Worm (Caenorhabditis elegans) whole organism, L4 larva: Measurements from ENCODE around the gene C01B10.7.

Experiments used
- F10B5.3 ChIP-seq: sonication (generic microtip); optimal IDR thresholded peaks from 2 replicates; lab custom pipeline; 2016; ENCODE audit warnings: mild to moderate bottlenecking, missing genetic modification characterization, missing compliant biosample characterization
- F37D6.2 ChIP-seq: sonication (generic microtip); optimal IDR thresholded peaks from 2 replicates; lab custom pipeline; 2016; ENCODE audit warnings: mild to moderate bottlenecking, missing genetic modification characterization, missing compliant biosample characterization
- F49E8.2 ChIP-seq: sonication (generic microtip); optimal IDR thresholded peaks from 2 replicates; lab custom pipeline; 2016; ENCODE audit warnings: missing compliant biosample characterization, mild to moderate bottlenecking, missing genetic modification characterization, borderline replicate concordance
- R02D3.7 ChIP-seq: fragments of 150-350 bp; sonication (generic microtip); optimal IDR thresholded peaks from 3 replicates; lab custom pipeline; 2014; ENCODE audit warnings: missing biosample characterization, missing genetic modification characterization
- T20F7.1 ChIP-seq: fragments of 200-800 bp; sonication (Bioruptor generic); optimal IDR thresholded peaks from 2 replicates; lab custom pipeline; 2018; ENCODE audit warnings: mild to moderate bottlenecking, missing genetic modification characterization, missing compliant biosample characterization
- Y75B8A.6 ChIP-seq: fragments of 200-800 bp; sonication (Bioruptor generic); IDR thresholded peaks from 2 replicates; pipeline ENCODE4 v1.3.6; 2022; ENCODE audit warnings: missing genetic modification reagents, missing genetic modification characterization, missing compliant biosample characterization
- aha-1 ChIP-seq: fragments of 150-350 bp; peaks from one replicate; lab custom pipeline; 2014; ENCODE audit warnings: missing biosample characterization, missing genetic modification characterization
- ama-1 ChIP-seq: fragments of 150-350 bp; optimal IDR thresholded peaks from 2 replicates; lab custom pipeline; 2014; ENCODE audit warnings: inconsistent platforms, mixed read lengths
- ceh-44 ChIP-seq: fragments of 200-800 bp; sonication (Bioruptor generic); IDR thresholded peaks from 2 replicates; pipeline ENCODE4 v1.3.6; 2022; ENCODE audit warnings: missing genetic modification reagents, missing genetic modification characterization, missing compliant biosample characterization
- ceh-62 ChIP-seq: sonication (generic microtip); optimal IDR thresholded peaks from 2 replicates; lab custom pipeline; 2017; ENCODE audit warnings: missing biosample characterization, missing genetic modification characterization
- ctbp-1 ChIP-seq: fragments of 200-800 bp; sonication (Bioruptor generic); IDR thresholded peaks from 2 replicates; pipeline ENCODE4 v1.3.6; 2022; ENCODE audit warnings: missing genetic modification reagents, missing genetic modification characterization, missing compliant biosample characterization
- daf-16 ChIP-seq, 3 experiments: sonication (generic microtip); optimal IDR thresholded peaks; 2 replicates each; lab custom pipeline; 2016 to 2017; ENCODE audit warnings: missing genetic modification characterization in 3 of 3, missing genetic modification reagents in 3 of 3, mild to moderate bottlenecking in 2 of 3, missing compliant biosample characterization in 2 of 3, missing biosample characterization in 1 of 3, moderate library complexity in 1 of 3
- dve-1 ChIP-seq: sonication (generic microtip); optimal IDR thresholded peaks from 2 replicates; lab custom pipeline; 2017; ENCODE audit warnings: antibody characterized with exemption, mild to moderate bottlenecking, missing genetic modification characterization, missing compliant biosample characterization; ENCODE audit not compliant: insufficient read depth
- fos-1 ChIP-seq: fragments of 150-350 bp; optimal IDR thresholded peaks from 2 replicates; lab custom pipeline; 2014; ENCODE audit warnings: missing biosample characterization, missing genetic modification characterization
- hlh-11 ChIP-seq: fragments of 200-800 bp; sonication (Bioruptor generic); optimal IDR thresholded peaks from 2 replicates; lab custom pipeline; 2018; ENCODE audit warnings: mild to moderate bottlenecking, missing genetic modification characterization, missing compliant biosample characterization
- lin-15B ChIP-seq: fragments of 150-350 bp; sonication (generic microtip); optimal IDR thresholded peaks from 3 replicates; lab custom pipeline; 2014; ENCODE audit warnings: missing biosample characterization, missing genetic modification characterization
- lin-38 ChIP-seq: fragments of 200-800 bp; sonication (Bioruptor generic); IDR thresholded peaks from 2 replicates; pipeline ENCODE4 v1.3.6; 2022; ENCODE audit warnings: missing genetic modification reagents, missing genetic modification characterization, missing compliant biosample characterization
- lsy-2 ChIP-seq, 2 experiments: fragments of 150-350 bp in 1 of 2; sonication (generic microtip) in 1 of 2; optimal IDR thresholded peaks; 2 replicates each; lab custom pipeline; 2014 to 2017; ENCODE audit warnings: missing biosample characterization in 2 of 2, missing genetic modification characterization in 2 of 2
- madf-5 ChIP-seq, 2 experiments: fragments of 200-800 bp; sonication (Bioruptor generic); IDR thresholded peaks; 2 replicates each; pipeline ENCODE4 v1.3.6; 2022; ENCODE audit warnings: missing compliant biosample characterization in 2 of 2, missing genetic modification characterization in 2 of 2
- mdl-1 ChIP-seq, 2 experiments: fragments of 150-350 bp in 1 of 2; sonication (generic microtip) in 1 of 2; optimal IDR thresholded peaks; 2 replicates each; lab custom pipeline; 2014 to 2017; ENCODE audit warnings: missing biosample characterization in 2 of 2, missing genetic modification characterization in 2 of 2
- mdt-29 ChIP-seq: fragments of 200-800 bp; sonication (Bioruptor generic); IDR thresholded peaks from 2 replicates; pipeline ENCODE4 v1.3.6; 2022; ENCODE audit warnings: missing genetic modification reagents, missing genetic modification characterization, missing compliant biosample characterization
- mes-2 ChIP-seq: sonication (generic microtip); optimal IDR thresholded peaks from 2 replicates; lab custom pipeline; 2016; ENCODE audit warnings: missing genotype, mild to moderate bottlenecking, missing genetic modification characterization, missing compliant biosample characterization; ENCODE audit not compliant: poor library complexity, severe bottlenecking
- nhr-111 ChIP-seq: fragments of 200-800 bp; sonication (Bioruptor generic); optimal IDR thresholded peaks from 2 replicates; lab custom pipeline; 2018; ENCODE audit warnings: mild to moderate bottlenecking, missing genetic modification characterization, missing compliant biosample characterization
- nhr-237 ChIP-seq: sonication (generic microtip); optimal IDR thresholded peaks from 2 replicates; lab custom pipeline; 2017; ENCODE audit warnings: missing biosample characterization, missing genetic modification characterization
- nhr-28 ChIP-seq: fragments of 150-350 bp; optimal IDR thresholded peaks from 2 replicates; lab custom pipeline; 2014; ENCODE audit warnings: missing biosample characterization, missing genetic modification characterization
- nhr-6 ChIP-seq: fragments of 150-350 bp; optimal IDR thresholded peaks from 2 replicates; lab custom pipeline; 2014; ENCODE audit warnings: missing biosample characterization, missing genetic modification characterization
- pqm-1 ChIP-seq: sonication (generic microtip); optimal IDR thresholded peaks from 2 replicates; lab custom pipeline; 2017; ENCODE audit warnings: missing biosample characterization, missing genetic modification characterization
- set-16 ChIP-seq: fragments of 200-800 bp; sonication (Bioruptor generic); IDR thresholded peaks from 2 replicates; pipeline ENCODE4 v1.3.6; 2022; ENCODE audit warnings: missing genetic modification reagents, missing genetic modification characterization, missing compliant biosample characterization
- snpc-1.2 ChIP-seq: fragments of 200-800 bp; sonication (Bioruptor generic); IDR thresholded peaks from 2 replicates; pipeline ENCODE4 v1.3.6; 2022; ENCODE audit warnings: missing genetic modification reagents, missing genetic modification characterization, missing compliant biosample characterization
- spr-1 ChIP-seq: sonication (generic microtip); optimal IDR thresholded peaks from 2 replicates; lab custom pipeline; 2016; ENCODE audit warnings: mild to moderate bottlenecking, missing genetic modification characterization, missing compliant biosample characterization
- unc-62 ChIP-seq, 3 experiments: fragments of 150-350 bp in 1 of 3; sonication (generic microtip); optimal IDR thresholded peaks in 2 of 3; peaks in 1 of 3; 1 replicate in 1 of 3; 2 replicates in 2 of 3; lab custom pipeline; 2014 to 2017; ENCODE audit warnings: missing biosample characterization in 3 of 3, missing genetic modification characterization in 3 of 3, missing genetic modification reagents in 3 of 3, missing genotype in 1 of 3
- vab-7 ChIP-seq: fragments of 200-800 bp; sonication (Bioruptor generic); IDR thresholded peaks from 2 replicates; pipeline ENCODE4 v1.3.6; 2022; ENCODE audit warnings: missing genetic modification reagents, missing genetic modification characterization, missing compliant biosample characterization
- zag-1 ChIP-seq: fragments of 150-350 bp; optimal IDR thresholded peaks from 2 replicates; lab custom pipeline; 2014; ENCODE audit warnings: missing biosample characterization, missing genetic modification characterization
- zfp-3 ChIP-seq: fragments of 200-800 bp; sonication (Bioruptor generic); conservative IDR thresholded peaks from 2 replicates; pipeline ENCODE4 v1.3.6; 2022; ENCODE audit warnings: missing genetic modification reagents, missing genetic modification characterization, missing compliant biosample characterization
- ztf-11 ChIP-seq: fragments of 150-350 bp; optimal IDR thresholded peaks from 2 replicates; lab custom pipeline; 2014; ENCODE audit warnings: missing biosample characterization, missing genetic modification characterization
- ztf-7 ChIP-seq: fragments of 150-350 bp; optimal IDR thresholded peaks from 2 replicates; lab custom pipeline; 2014; ENCODE audit warnings: missing biosample characterization, missing genetic modification characterization

The C01B10.7 gene

ce11 chrIV:6605863-6606262 lies 32.5 kb upstream of the C01B10.7 start, which contains the start of gene nstp-2:
TSS of gene nstp-2 (minus strand) at chrIV:6606188.
- TF ChIP-seq nhr-28 (tag; lab: Kevin White, UChicago): peak; percentile 86
- TF ChIP-seq Y75B8A.6 (GFP tag; lab: Robert Waterston, UW): no peak
- TF ChIP-seq pqm-1 (tag; lab: Kevin White, UChicago): no peak

ce11 chrIV:6606587-6606986 lies 31.8 kb upstream of the C01B10.7 start:
- no peak for TF ChIP-seq F49E8.2 (tag; lab: Kevin White, UChicago)
- TF ChIP-seq hlh-11 (tag; lab: Kevin White, UChicago): peak; percentile 6
- TF ChIP-seq lin-38: no peak
- TF ChIP-seq daf-16 (GFP tag; optimal IDR thresholded peaks at IDR 0.05; lab: Kevin White, UChicago): no peak
- TF ChIP-seq daf-16 (tag; optimal IDR thresholded peaks at IDR 0.05; lab: Kevin White, UChicago): peak; percentile 39
- TF ChIP-seq set-16 (GFP tag; lab: Robert Waterston, UW): no peak
- peak; percentile 60 for TF ChIP-seq mes-2 (tag; lab: Kevin White, UChicago)
- no peak for TF ChIP-seq madf-5 (GFP tag; IDR thresholded peaks at IDR 0.05; lab: Robert Waterston, UW)
- TF ChIP-seq nhr-111 (GFP tag; lab: Kevin White, UChicago): no peak
- TF ChIP-seq nhr-28 (tag; lab: Kevin White, UChicago): peak; percentile 99
- TF ChIP-seq, all 104 proteins: peak for 4

- peak in 1 of 2 experiments; percentile 50 for TF ChIP-seq unc-62 (GFP tag; optimal IDR thresholded peaks at IDR 0.05 in 1 of 2; lab: Kevin White, UChicago)
- no peak for TF ChIP-seq unc-62 (tag; optimal IDR thresholded peaks at IDR 0.05; lab: Kevin White, UChicago)
- TF ChIP-seq F37D6.2 (tag; lab: Kevin White, UChicago): no peak
- TF ChIP-seq fos-1 (tag; lab: Kevin White, UChicago): no peak
- no peak for TF ChIP-seq ztf-11 (tag; lab: Kevin White, UChicago)
- peak; percentile 18 for TF ChIP-seq pqm-1 (tag; lab: Kevin White, UChicago)
- no peak for TF ChIP-seq lin-15B (tag; lab: Kevin White, UChicago)
- peak; percentile 77 for TF ChIP-seq aha-1 (tag; lab: Kevin White, UChicago)
- TF ChIP-seq mdt-29: no peak
- TF ChIP-seq ceh-62: no peak
- peak; percentile 99 for TF ChIP-seq nhr-28 (tag; lab: Kevin White, UChicago)
- no peak for TF ChIP-seq ama-1 (lab: Kevin White, UChicago)
- TF ChIP-seq daf-16 (GFP tag; optimal IDR thresholded peaks at IDR 0.05; lab: Kevin White, UChicago): no peak
- TF ChIP-seq daf-16 (tag; optimal IDR thresholded peaks at IDR 0.05; lab: Kevin White, UChicago): peak; percentile 3
Observed at ce11 chrIV:6607059-6607458, 31.3 kb upstream of the C01B10.7 start.

- TF ChIP-seq nhr-237: no peak
- no peak for TF ChIP-seq F10B5.3
- no peak for TF ChIP-seq T20F7.1 (GFP tag; lab: Kevin White, UChicago)
- no peak for TF ChIP-seq zag-1 (tag; lab: Kevin White, UChicago)
- TF ChIP-seq nhr-6 (tag; lab: Kevin White, UChicago): peak; percentile 18
- TF ChIP-seq lsy-2 (tag; optimal IDR thresholded peaks at IDR 0.05; lab: Kevin White, UChicago): peak in 1 of 2 experiments; percentile 65
- no peak for TF ChIP-seq pqm-1 (tag; lab: Kevin White, UChicago)
- TF ChIP-seq mdt-29: no peak
- no peak for TF ChIP-seq R02D3.7
- TF ChIP-seq spr-1 (tag; lab: Kevin White, UChicago): no peak
- peak; percentile 68 for TF ChIP-seq lin-38
- TF ChIP-seq mes-2 (tag; lab: Kevin White, UChicago): peak; percentile 46
- TF ChIP-seq dve-1 (tag; lab: Kevin White, UChicago): peak; percentile 44
- peak; percentile 73 for TF ChIP-seq snpc-1.2 (GFP tag; lab: Robert Waterston, UW)
- no peak for TF ChIP-seq ctbp-1 (GFP tag; lab: Robert Waterston, UW)
- TF ChIP-seq mdl-1 (tag; optimal IDR thresholded peaks at IDR 0.05; lab: Kevin White, UChicago): no peak
- no peak for TF ChIP-seq daf-16 (GFP tag; optimal IDR thresholded peaks at IDR 0.05; lab: Kevin White, UChicago)
- TF ChIP-seq daf-16 (tag; optimal IDR thresholded peaks at IDR 0.05; lab: Kevin White, UChicago): peak; percentile 22
- TF ChIP-seq vab-7 (GFP tag; lab: Robert Waterston, UW): no peak
- TF ChIP-seq zfp-3: no peak
- TF ChIP-seq ceh-44: no peak
- TF ChIP-seq ztf-7 (tag; lab: Kevin White, UChicago): no peak
Observed at ce11 chrIV:6613296-6613695, 25.1 kb upstream of the C01B10.7 start, which contains the start of gene drh-1. TSS of gene drh-1 (minus strand) at chrIV:6613353.
